Worm (Caenorhabditis elegans): ENCODE results near the gene nuo-4.

nuo-4 gene

ce11 chrIII:7159246-7159645 is 637 bp upstream of the nuo-4 start:
- TF ChIP-seq atf-7 (tag; optimal IDR thresholded peaks at IDR 0.05) (no peak), mcd-1 (GFP tag; IDR thresholded peaks at IDR 0.05) (no peak), nhr-90 (tag; optimal IDR thresholded peaks at IDR 0.05) (no peak), ztf-28 (GFP tag; IDR thresholded peaks at IDR 0.05) (no peak), hlh-12 (tag; optimal IDR thresholded peaks at IDR 0.05) (no peak), bed-1 (GFP tag; IDR thresholded peaks at IDR 0.05) (no peak), nfyb-1 (GFP tag; IDR thresholded peaks at IDR 0.05) (no peak), sptf-2 (GFP tag; optimal IDR thresholded peaks at IDR 0.05) (no peak), athp-1 (tag; optimal IDR thresholded peaks at IDR 0.05) (no peak), F37B4.10 (GFP tag; IDR thresholded peaks at IDR 0.05) (no peak), mxl-1 (tag; optimal IDR thresholded peaks at IDR 0.05) (no peak), madf-3 (GFP tag; IDR thresholded peaks at IDR 0.05) (no peak), dox-1 (GFP tag; IDR thresholded peaks at IDR 0.05) (no peak), egl-18 (GFP tag; IDR thresholded peaks at IDR 0.05) (no peak), ama-1 (optimal IDR thresholded peaks at IDR 0.05) (no peak), ama-1 (GFP tag; optimal IDR thresholded peaks at IDR 0.05) (no peak), let-526 (GFP tag; IDR thresholded peaks at IDR 0.05) (no peak), ets-4 (GFP tag; optimal IDR thresholded peaks at IDR 0.05) (no peak), F22D6.2 (tag; optimal IDR thresholded peaks at IDR 0.05) (no peak), egrh-3 (GFP tag; IDR thresholded peaks at IDR 0.05) (no peak), K11D2.4 (GFP tag; IDR thresholded peaks at IDR 0.05) (no peak)

ce11 chrIII:7155631-7156030 is 3.0 kb downstream of the nuo-4 start:
- peak; percentile 3 for TF ChIP-seq ama-1 (optimal IDR thresholded peaks at IDR 0.05)
- no peak for TF ChIP-seq ama-1 (GFP tag; optimal IDR thresholded peaks at IDR 0.05)
- no peak for TF ChIP-seq hmg-20 (GFP tag; IDR thresholded peaks at IDR 0.05)
- 0 out of 2 replicates have a peak, but pooled peaks have one; percentile 18 for TF ChIP-seq madf-6 (GFP tag; IDR thresholded peaks at IDR 0.05)
- peak; percentile 87 for TF ChIP-seq B0336.3 (GFP tag; IDR thresholded peaks at IDR 0.05)
- peak; percentile 38 for TF ChIP-seq pha-4 (tag; optimal IDR thresholded peaks at IDR 0.05)
- TF ChIP-seq nhr-27 (tag; optimal IDR thresholded peaks at IDR 0.05), result no peak
- TF ChIP-seq lin-40 (tag; optimal IDR thresholded peaks at IDR 0.05), result peak; percentile 89
- TF ChIP-seq snpc-1.3 (tag; optimal IDR thresholded peaks at IDR 0.05; ENCODE audit: insufficient read depth), result no peak
- peak; percentile 63 to 70 for TF ChIP-seq let-607 (tag; optimal IDR thresholded peaks at IDR 0.05)
- no peak for TF ChIP-seq mxl-1 (tag; optimal IDR thresholded peaks at IDR 0.05)
- TF ChIP-seq madf-10 (tag; optimal IDR thresholded peaks at IDR 0.05), result peak; percentile 71
- TF ChIP-seq ztf-26 (tag; optimal IDR thresholded peaks at IDR 0.05), result peak; percentile 70
- 0 out of 2 replicates have a peak, but pooled peaks have one; percentile 44 for TF ChIP-seq ceh-100 (GFP tag; IDR thresholded peaks at IDR 0.05)
- peak; percentile 80 for TF ChIP-seq somi-1 (GFP tag; optimal IDR thresholded peaks at IDR 0.05)
- TF ChIP-seq F37B4.10 (GFP tag; IDR thresholded peaks at IDR 0.05), result no peak
- no peak for TF ChIP-seq F57A8.1 (GFP tag; optimal IDR thresholded peaks at IDR 0.05)
- TF ChIP-seq ceh-58 (GFP tag; IDR thresholded peaks at IDR 0.05), result no peak
- peak; percentile 12 for TF ChIP-seq gei-17 (GFP tag; optimal IDR thresholded peaks at IDR 0.05)
- no peak for TF ChIP-seq efl-1 (GFP tag; optimal IDR thresholded peaks at IDR 0.05)
- TF ChIP-seq madf-8 (GFP tag; conservative IDR thresholded peaks at IDR 0.05), result no peak
- 0 out of 2 replicates have a peak, but pooled peaks have one; percentile 19 for TF ChIP-seq C17E4.6 (GFP tag; IDR thresholded peaks at IDR 0.05)
- no peak for TF ChIP-seq hrde-1 (tag; optimal IDR thresholded peaks at IDR 0.05; ENCODE audit: borderline replicate concordance)
- TF ChIP-seq lsl-1 (GFP tag; optimal IDR thresholded peaks at IDR 0.05), result peak; percentile 3
- peak; percentile 83 for TF ChIP-seq ceh-27 (GFP tag; optimal IDR thresholded peaks at IDR 0.05)
- TF ChIP-seq aptf-2 (GFP tag; conservative IDR thresholded peaks at IDR 0.05), result no peak
- TF ChIP-seq Y67H2A.10 (GFP tag; conservative IDR thresholded peaks at IDR 0.05), result peak; percentile 42; the same call in 1 of the 2 replicates
- no peak for TF ChIP-seq F57C9.4 (tag; optimal IDR thresholded peaks at IDR 0.05)
- peak; percentile 45 for TF ChIP-seq ztf-3 (GFP tag; optimal IDR thresholded peaks at IDR 0.05)
- TF ChIP-seq dox-1 (GFP tag; IDR thresholded peaks at IDR 0.05), result peak; percentile 73
- TF ChIP-seq cebp-1 (GFP tag; IDR thresholded peaks at IDR 0.05), result no peak
- peak; percentile 88 for TF ChIP-seq cebp-1 (tag; optimal IDR thresholded peaks at IDR 0.05)
- no peak for TF ChIP-seq egl-44 (GFP tag; IDR thresholded peaks at IDR 0.05)

Data from whole organism, young adult.